Worm (Caenorhabditis elegans) whole organism, L4 larva: ENCODE measurements around the gene C14B9.8.

Experiments used
- F37D6.2 ChIP-seq: sonication (generic microtip); optimal IDR thresholded peaks from 2 replicates; lab custom pipeline; 2016; ENCODE audit warnings: mild to moderate bottlenecking, missing genetic modification characterization, missing compliant biosample characterization
- R02D3.7 ChIP-seq: fragments of 150-350 bp; sonication (generic microtip); optimal IDR thresholded peaks from 3 replicates; lab custom pipeline; 2014; ENCODE audit warnings: missing biosample characterization, missing genetic modification characterization
- T20F7.1 ChIP-seq: fragments of 200-800 bp; sonication (Bioruptor generic); optimal IDR thresholded peaks from 2 replicates; lab custom pipeline; 2018; ENCODE audit warnings: mild to moderate bottlenecking, missing genetic modification characterization, missing compliant biosample characterization
- T26A8.4 ChIP-seq: fragments of 200-800 bp; sonication (Bioruptor generic); IDR thresholded peaks from 2 replicates; pipeline ENCODE4 v1.3.6; 2022; ENCODE audit warnings: missing genetic modification characterization, missing compliant biosample characterization
- Y48G9A.11 ChIP-seq: fragments of 200-800 bp; sonication (Bioruptor generic); IDR thresholded peaks from 2 replicates; pipeline ENCODE4 v1.3.6; 2022; ENCODE audit warnings: missing genetic modification reagents, missing genetic modification characterization, missing compliant biosample characterization
- Y5F2A.4 ChIP-seq: fragments of 200-800 bp; sonication (Bioruptor generic); optimal IDR thresholded peaks from 2 replicates; lab custom pipeline; 2018; ENCODE audit warnings: mild to moderate bottlenecking, missing genetic modification characterization, missing compliant biosample characterization
- ZK337.2 ChIP-seq: fragments of 200-800 bp; sonication (Bioruptor generic); IDR thresholded peaks from 2 replicates; pipeline ENCODE4 v1.3.6; 2022; ENCODE audit warnings: missing genetic modification reagents, missing genetic modification characterization, missing compliant biosample characterization
- ZK546.5 ChIP-seq, 2 experiments: sonication (generic microtip); optimal IDR thresholded peaks; 2 replicates each; lab custom pipeline; 2017; ENCODE audit warnings: missing biosample characterization in 2 of 2, missing genetic modification characterization in 2 of 2
- ceh-44 ChIP-seq: fragments of 200-800 bp; sonication (Bioruptor generic); IDR thresholded peaks from 2 replicates; pipeline ENCODE4 v1.3.6; 2022; ENCODE audit warnings: missing genetic modification reagents, missing genetic modification characterization, missing compliant biosample characterization
- ceh-62 ChIP-seq: sonication (generic microtip); optimal IDR thresholded peaks from 2 replicates; lab custom pipeline; 2017; ENCODE audit warnings: missing biosample characterization, missing genetic modification characterization
- ces-1 ChIP-seq: fragments of 150-350 bp; sonication (generic microtip); optimal IDR thresholded peaks from 4 replicates; lab custom pipeline; 2014; ENCODE audit warnings: missing biosample characterization, missing genetic modification reagents, missing genetic modification characterization
- cey-2 ChIP-seq: sonication (generic microtip); optimal IDR thresholded peaks from 3 replicates; lab custom pipeline; 2017; ENCODE audit warnings: missing genetic modification characterization, mild to moderate bottlenecking, missing compliant biosample characterization, antibody characterized with exemption, borderline replicate concordance; ENCODE audit not compliant: insufficient read depth
- ctbp-1 ChIP-seq: fragments of 200-800 bp; sonication (Bioruptor generic); IDR thresholded peaks from 2 replicates; pipeline ENCODE4 v1.3.6; 2022; ENCODE audit warnings: missing genetic modification reagents, missing genetic modification characterization, missing compliant biosample characterization
- dmd-6 ChIP-seq: fragments of 200-800 bp; sonication (Bioruptor generic); IDR thresholded peaks from 2 replicates; pipeline ENCODE4 v1.3.6; 2022; ENCODE audit warnings: missing genetic modification reagents, missing genetic modification characterization, missing compliant biosample characterization
- dmd-9 ChIP-seq: fragments of 200-800 bp; sonication (Bioruptor generic); IDR thresholded peaks from 2 replicates; pipeline ENCODE4 v1.3.6; 2022; ENCODE audit warnings: missing genetic modification reagents, missing genetic modification characterization, missing compliant biosample characterization
- dpl-1 ChIP-seq: fragments of 150-350 bp; optimal IDR thresholded peaks from 2 replicates; lab custom pipeline; 2014; ENCODE audit warnings: missing biosample characterization, missing genetic modification reagents, missing genetic modification characterization
- duxl-1 ChIP-seq: sonication (generic microtip); optimal IDR thresholded peaks from 2 replicates; lab custom pipeline; 2016; ENCODE audit warnings: mild to moderate bottlenecking, missing genetic modification characterization, moderate library complexity, missing compliant biosample characterization; ENCODE audit not compliant: poor library complexity
- dve-1 ChIP-seq: sonication (generic microtip); optimal IDR thresholded peaks from 2 replicates; lab custom pipeline; 2017; ENCODE audit warnings: antibody characterized with exemption, mild to moderate bottlenecking, missing genetic modification characterization, missing compliant biosample characterization; ENCODE audit not compliant: insufficient read depth
- hif-1 ChIP-seq, 2 experiments: sonication (generic microtip); optimal IDR thresholded peaks; 2 replicates each; lab custom pipeline; 2016 to 2017; ENCODE audit warnings: missing compliant biosample characterization in 2 of 2, missing genetic modification characterization in 2 of 2, missing genetic modification reagents in 2 of 2, missing genotype in 2 of 2, mild to moderate bottlenecking in 1 of 2
- hlh-11 ChIP-seq: fragments of 200-800 bp; sonication (Bioruptor generic); optimal IDR thresholded peaks from 2 replicates; lab custom pipeline; 2018; ENCODE audit warnings: mild to moderate bottlenecking, missing genetic modification characterization, missing compliant biosample characterization
- hlh-30 ChIP-seq: sonication (generic microtip); optimal IDR thresholded peaks from 2 replicates; lab custom pipeline; 2017; ENCODE audit warnings: antibody characterized with exemption, mild to moderate bottlenecking, missing genetic modification characterization, missing compliant biosample characterization; ENCODE audit not compliant: insufficient read depth
- hmg-1.1 ChIP-seq: fragments of 200-800 bp; sonication (Bioruptor generic); IDR thresholded peaks from 2 replicates; pipeline ENCODE4 v1.3.6; 2022; ENCODE audit warnings: missing genetic modification reagents, missing genetic modification characterization, missing compliant biosample characterization
- lin-1 ChIP-seq: fragments of 200-800 bp; sonication (Bioruptor generic); IDR thresholded peaks from 2 replicates; pipeline ENCODE4 v1.3.6; 2022; ENCODE audit warnings: missing genetic modification reagents, missing genetic modification characterization, missing compliant biosample characterization
- lin-38 ChIP-seq: fragments of 200-800 bp; sonication (Bioruptor generic); IDR thresholded peaks from 2 replicates; pipeline ENCODE4 v1.3.6; 2022; ENCODE audit warnings: missing genetic modification reagents, missing genetic modification characterization, missing compliant biosample characterization
- lsy-2 ChIP-seq, 2 experiments: fragments of 150-350 bp in 1 of 2; sonication (generic microtip) in 1 of 2; optimal IDR thresholded peaks; 2 replicates each; lab custom pipeline; 2014 to 2017; ENCODE audit warnings: missing biosample characterization in 2 of 2, missing genetic modification characterization in 2 of 2
- madf-9 ChIP-seq: fragments of 200-800 bp; sonication (Bioruptor generic); conservative IDR thresholded peaks from 2 replicates; pipeline ENCODE4 v1.3.6; 2022; ENCODE audit warnings: missing genetic modification reagents, missing genetic modification characterization, missing compliant biosample characterization
- mdl-1 ChIP-seq, 2 experiments: fragments of 150-350 bp in 1 of 2; sonication (generic microtip) in 1 of 2; optimal IDR thresholded peaks; 2 replicates each; lab custom pipeline; 2014 to 2017; ENCODE audit warnings: missing biosample characterization in 2 of 2, missing genetic modification characterization in 2 of 2
- mep-1 ChIP-seq: fragments of 150-350 bp; sonication (generic microtip); optimal IDR thresholded peaks from 3 replicates; lab custom pipeline; 2014; ENCODE audit warnings: missing biosample characterization, missing genetic modification characterization
- mes-2 ChIP-seq: sonication (generic microtip); optimal IDR thresholded peaks from 2 replicates; lab custom pipeline; 2016; ENCODE audit warnings: missing genotype, mild to moderate bottlenecking, missing genetic modification characterization, missing compliant biosample characterization; ENCODE audit not compliant: poor library complexity, severe bottlenecking
- mxl-3 ChIP-seq: fragments of 200-800 bp; sonication (Bioruptor generic); optimal IDR thresholded peaks from 2 replicates; lab custom pipeline; 2018; ENCODE audit warnings: mild to moderate bottlenecking, missing genetic modification characterization, missing compliant biosample characterization
- nhr-25 ChIP-seq: sonication (generic microtip); optimal IDR thresholded peaks from 2 replicates; lab custom pipeline; 2017; ENCODE audit warnings: missing genetic modification characterization, mild to moderate bottlenecking, missing compliant biosample characterization, antibody characterized with exemption, moderate library complexity, borderline replicate concordance; ENCODE audit not compliant: insufficient read depth
- nhr-28 ChIP-seq: fragments of 150-350 bp; optimal IDR thresholded peaks from 2 replicates; lab custom pipeline; 2014; ENCODE audit warnings: missing biosample characterization, missing genetic modification characterization
- nhr-41 ChIP-seq: fragments of 200-800 bp; sonication (Bioruptor generic); IDR thresholded peaks from 2 replicates; pipeline ENCODE4 v1.3.6; 2022; ENCODE audit warnings: missing genetic modification reagents, missing genetic modification characterization, missing compliant biosample characterization
- nhr-42 ChIP-seq: fragments of 200-800 bp; sonication (Bioruptor generic); IDR thresholded peaks from 2 replicates; pipeline ENCODE4 v1.3.6; 2022; ENCODE audit warnings: missing genetic modification characterization, missing compliant biosample characterization
- nhr-6 ChIP-seq: fragments of 150-350 bp; optimal IDR thresholded peaks from 2 replicates; lab custom pipeline; 2014; ENCODE audit warnings: missing biosample characterization, missing genetic modification characterization
- pha-4 ChIP-seq, 2 experiments: fragments of 150-350 bp in 1 of 2; fragments of 200-800 bp in 1 of 2; sonication (Bioruptor generic) in 1 of 2; IDR thresholded peaks in 1 of 2; optimal IDR thresholded peaks in 1 of 2; 2 replicates each; pipeline versions ENCODE4 v1.3.6 to Lab custom; 2014 to 2022; ENCODE audit warnings: missing genetic modification characterization in 2 of 2, missing genetic modification reagents in 2 of 2, missing biosample characterization in 1 of 2, missing compliant biosample characterization in 1 of 2
- pqm-1 ChIP-seq: sonication (generic microtip); optimal IDR thresholded peaks from 2 replicates; lab custom pipeline; 2017; ENCODE audit warnings: missing biosample characterization, missing genetic modification characterization
- rbr-2 ChIP-seq: sonication (generic microtip); optimal IDR thresholded peaks from 2 replicates; lab custom pipeline; 2016; ENCODE audit warnings: missing genotype, missing genetic modification characterization, missing compliant biosample characterization
- skn-1 ChIP-seq: fragments of 150-350 bp; optimal IDR thresholded peaks from 2 replicates; lab custom pipeline; 2014; ENCODE audit warnings: missing biosample characterization, missing genetic modification characterization
- unc-130 ChIP-seq: sonication (generic microtip); optimal IDR thresholded peaks from 2 replicates; lab custom pipeline; 2016; ENCODE audit warnings: missing genetic modification reagents, missing genetic modification characterization, missing compliant biosample characterization
- unc-39 ChIP-seq: sonication (generic microtip); optimal IDR thresholded peaks from 2 replicates; lab custom pipeline; 2017; ENCODE audit warnings: missing biosample characterization, missing genetic modification characterization
- zag-1 ChIP-seq: fragments of 150-350 bp; optimal IDR thresholded peaks from 2 replicates; lab custom pipeline; 2014; ENCODE audit warnings: missing biosample characterization, missing genetic modification characterization
- zfp-2 ChIP-seq: sonication (generic microtip); optimal IDR thresholded peaks from 2 replicates; lab custom pipeline; 2016; ENCODE audit warnings: mild to moderate bottlenecking, missing genetic modification characterization, missing compliant biosample characterization
- zfp-3 ChIP-seq: fragments of 200-800 bp; sonication (Bioruptor generic); conservative IDR thresholded peaks from 2 replicates; pipeline ENCODE4 v1.3.6; 2022; ENCODE audit warnings: missing genetic modification reagents, missing genetic modification characterization, missing compliant biosample characterization

Gene C14B9.8

ce11 chrIII:8144574-8145065 is at the start of gene C14B9.8, which contains the start of gene mrpl-18:
Gene C14B9.8 (minus strand): TSS chrIII:8144629.
Gene mrpl-18 (plus strand): TSS chrIII:8145015.
- TF ChIP-seq nhr-25 (no peak), madf-9 (GFP tag; lab: Robert Waterston, UW) (0 out of 2 replicates have a peak, but pooled peaks have one; percentile 41), duxl-1 (tag; lab: Kevin White, UChicago) (no peak), hlh-30 (tag; lab: Kevin White, UChicago) (peak; percentile 76), nhr-41 (no peak), lin-1 (no peak), Y48G9A.11 (GFP tag; lab: Robert Waterston, UW) (peak; percentile 76), zag-1 (tag; lab: Kevin White, UChicago) (no peak), zfp-3 (GFP tag; lab: Robert Waterston, UW) (0 out of 2 replicates have a peak, but pooled peaks have one; percentile 54), T26A8.4 (GFP tag; lab: Robert Waterston, UW) (0 out of 2 replicates have a peak, but pooled peaks have one; percentile 30), mes-2 (tag; lab: Kevin White, UChicago) (peak; percentile 98), ceh-62 (tag; lab: Kevin White, UChicago) (no peak), cey-2 (no peak), ceh-44 (no peak), mdl-1 (tag; optimal IDR thresholded peaks at IDR 0.05; lab: Kevin White, UChicago) (peak in 1 of 2 experiments; percentile 45), ZK546.5 (tag; optimal IDR thresholded peaks at IDR 0.05; lab: Kevin White, UChicago) (no peak), lsy-2 (tag; optimal IDR thresholded peaks at IDR 0.05; lab: Kevin White, UChicago) (peak in 1 of 2 experiments; percentile 86), pqm-1 (tag; lab: Kevin White, UChicago) (no peak), ces-1 (GFP tag; lab: Kevin White, UChicago) (no peak), hlh-11 (tag; lab: Kevin White, UChicago) (no peak), mxl-3 (GFP tag; lab: Kevin White, UChicago) (no peak), dmd-6 (GFP tag; lab: Robert Waterston, UW) (peak; percentile 40), lin-38 (GFP tag; lab: Robert Waterston, UW) (peak; percentile 61), zfp-2 (tag; lab: Kevin White, UChicago) (no peak), F37D6.2 (tag; lab: Kevin White, UChicago) (peak; percentile 4), hif-1 (tag; optimal IDR thresholded peaks at IDR 0.05; lab: Kevin White, UChicago) (peak in 1 of 2 experiments; percentile 88), nhr-28 (no peak), ctbp-1 (GFP tag; lab: Robert Waterston, UW) (no peak), unc-39 (tag; lab: Kevin White, UChicago) (no peak), mep-1 (peak; percentile 43), nhr-42 (no peak), rbr-2 (tag; lab: Kevin White, UChicago) (no peak), unc-130 (GFP tag; lab: Kevin White, UChicago) (peak; percentile 79), Y5F2A.4 (GFP tag; lab: Kevin White, UChicago) (no peak), dpl-1 (GFP tag; lab: Kevin White, UChicago) (peak; percentile 48), nhr-6 (peak; percentile 55), hmg-1.1 (peak; percentile 40; the same call in 1 of the 2 replicates), dmd-9 (GFP tag; lab: Robert Waterston, UW) (peak; percentile 65; the same call in 1 of the 2 replicates), ZK337.2 (peak; percentile 80), T20F7.1 (GFP tag; lab: Kevin White, UChicago) (peak; percentile 10), pha-4 (GFP tag; IDR thresholded peaks at IDR 0.05; lab: Robert Waterston, UW) (no peak), pha-4 (tag; optimal IDR thresholded peaks at IDR 0.05; lab: Kevin White, UChicago) (no peak), dve-1 (peak; percentile 53), R02D3.7 (tag; lab: Kevin White, UChicago) (no peak), skn-1 (tag; lab: Kevin White, UChicago) (no peak)
